Worm (Caenorhabditis elegans) whole organism, L4 larva: ENCODE measurements around the gene chil-1.

Experiments used
- D1046.2 ChIP-seq: fragments of 200-800 bp; sonication (Bioruptor generic); IDR thresholded peaks from 2 replicates; pipeline ENCODE4 v1.3.6; 2022; ENCODE audit warnings: missing genetic modification characterization, missing compliant biosample characterization
- F26F4.8 ChIP-seq: fragments of 200-800 bp; sonication (Bioruptor generic); conservative IDR thresholded peaks from 2 replicates; pipeline ENCODE4 v1.3.6; 2022; ENCODE audit warnings: missing genetic modification characterization, missing compliant biosample characterization
- F37D6.2 ChIP-seq: sonication (generic microtip); optimal IDR thresholded peaks from 2 replicates; lab custom pipeline; 2016; ENCODE audit warnings: mild to moderate bottlenecking, missing genetic modification characterization, missing compliant biosample characterization
- F44E2.7 ChIP-seq: fragments of 200-800 bp; sonication (Bioruptor generic); IDR thresholded peaks from 2 replicates; pipeline ENCODE4 v2.1.2; 2022; ENCODE audit warnings: missing genetic modification characterization, missing compliant biosample characterization
- F49E8.2 ChIP-seq: sonication (generic microtip); optimal IDR thresholded peaks from 2 replicates; lab custom pipeline; 2016; ENCODE audit warnings: missing compliant biosample characterization, mild to moderate bottlenecking, missing genetic modification characterization, borderline replicate concordance
- T26A8.4 ChIP-seq: fragments of 200-800 bp; sonication (Bioruptor generic); IDR thresholded peaks from 2 replicates; pipeline ENCODE4 v1.3.6; 2022; ENCODE audit warnings: missing genetic modification characterization, missing compliant biosample characterization
- Y5F2A.4 ChIP-seq: fragments of 200-800 bp; sonication (Bioruptor generic); optimal IDR thresholded peaks from 2 replicates; lab custom pipeline; 2018; ENCODE audit warnings: mild to moderate bottlenecking, missing genetic modification characterization, missing compliant biosample characterization
- Y75B8A.6 ChIP-seq: fragments of 200-800 bp; sonication (Bioruptor generic); IDR thresholded peaks from 2 replicates; pipeline ENCODE4 v1.3.6; 2022; ENCODE audit warnings: missing genetic modification reagents, missing genetic modification characterization, missing compliant biosample characterization
- ZK337.2 ChIP-seq: fragments of 200-800 bp; sonication (Bioruptor generic); IDR thresholded peaks from 2 replicates; pipeline ENCODE4 v1.3.6; 2022; ENCODE audit warnings: missing genetic modification reagents, missing genetic modification characterization, missing compliant biosample characterization
- aha-1 ChIP-seq: fragments of 150-350 bp; peaks from one replicate; lab custom pipeline; 2014; ENCODE audit warnings: missing biosample characterization, missing genetic modification characterization
- aly-2 ChIP-seq: sonication (generic microtip); optimal IDR thresholded peaks from 2 replicates; lab custom pipeline; 2018; ENCODE audit warnings: missing biosample characterization, missing genetic modification characterization
- arid-1 ChIP-seq: fragments of 200-800 bp; sonication (Bioruptor generic); conservative IDR thresholded peaks from 2 replicates; pipeline ENCODE4 v1.3.6; 2022; ENCODE audit warnings: missing genetic modification reagents, missing genetic modification characterization, missing compliant biosample characterization
- attf-4 ChIP-seq: sonication (generic microtip); optimal IDR thresholded peaks from 3 replicates; lab custom pipeline; 2017; ENCODE audit warnings: missing biosample characterization, missing genetic modification characterization
- ceh-32 ChIP-seq: sonication (generic microtip); optimal IDR thresholded peaks from 2 replicates; lab custom pipeline; 2016; ENCODE audit warnings: mild to moderate bottlenecking, missing genetic modification characterization, missing compliant biosample characterization; ENCODE audit not compliant: poor library complexity
- ceh-44 ChIP-seq: fragments of 200-800 bp; sonication (Bioruptor generic); IDR thresholded peaks from 2 replicates; pipeline ENCODE4 v1.3.6; 2022; ENCODE audit warnings: missing genetic modification reagents, missing genetic modification characterization, missing compliant biosample characterization
- ceh-62 ChIP-seq: sonication (generic microtip); optimal IDR thresholded peaks from 2 replicates; lab custom pipeline; 2017; ENCODE audit warnings: missing biosample characterization, missing genetic modification characterization
- ceh-82 ChIP-seq: sonication (generic microtip); optimal IDR thresholded peaks from 2 replicates; lab custom pipeline; 2017; ENCODE audit warnings: missing biosample characterization, missing genetic modification characterization
- cey-2 ChIP-seq: sonication (generic microtip); optimal IDR thresholded peaks from 3 replicates; lab custom pipeline; 2017; ENCODE audit warnings: missing genetic modification characterization, mild to moderate bottlenecking, missing compliant biosample characterization, antibody characterized with exemption, borderline replicate concordance; ENCODE audit not compliant: insufficient read depth
- daf-8 ChIP-seq: fragments of 200-800 bp; sonication (Bioruptor generic); IDR thresholded peaks from 2 replicates; pipeline ENCODE4 v1.3.6; 2022; ENCODE audit warnings: missing genetic modification characterization, missing compliant biosample characterization
- dmd-6 ChIP-seq: fragments of 200-800 bp; sonication (Bioruptor generic); IDR thresholded peaks from 2 replicates; pipeline ENCODE4 v1.3.6; 2022; ENCODE audit warnings: missing genetic modification reagents, missing genetic modification characterization, missing compliant biosample characterization
- dmd-8 ChIP-seq: fragments of 200-800 bp; sonication (Bioruptor generic); IDR thresholded peaks from 2 replicates; pipeline ENCODE4 v1.3.6; 2022; ENCODE audit warnings: missing genetic modification characterization, missing compliant biosample characterization
- dmd-9 ChIP-seq: fragments of 200-800 bp; sonication (Bioruptor generic); IDR thresholded peaks from 2 replicates; pipeline ENCODE4 v1.3.6; 2022; ENCODE audit warnings: missing genetic modification reagents, missing genetic modification characterization, missing compliant biosample characterization
- dve-1 ChIP-seq: sonication (generic microtip); optimal IDR thresholded peaks from 2 replicates; lab custom pipeline; 2017; ENCODE audit warnings: antibody characterized with exemption, mild to moderate bottlenecking, missing genetic modification characterization, missing compliant biosample characterization; ENCODE audit not compliant: insufficient read depth
- egl-27 ChIP-seq: sonication (generic microtip); optimal IDR thresholded peaks from 3 replicates; lab custom pipeline; 2017; ENCODE audit warnings: missing biosample characterization, missing genetic modification reagents, missing genetic modification characterization
- fkh-10 ChIP-seq: fragments of 150-350 bp; optimal IDR thresholded peaks from 2 replicates; lab custom pipeline; 2014; ENCODE audit warnings: missing biosample characterization, missing genetic modification reagents, missing genetic modification characterization
- hlh-11 ChIP-seq: fragments of 200-800 bp; sonication (Bioruptor generic); optimal IDR thresholded peaks from 2 replicates; lab custom pipeline; 2018; ENCODE audit warnings: mild to moderate bottlenecking, missing genetic modification characterization, missing compliant biosample characterization
- hlh-30 ChIP-seq: sonication (generic microtip); optimal IDR thresholded peaks from 2 replicates; lab custom pipeline; 2017; ENCODE audit warnings: antibody characterized with exemption, mild to moderate bottlenecking, missing genetic modification characterization, missing compliant biosample characterization; ENCODE audit not compliant: insufficient read depth
- lin-1 ChIP-seq: fragments of 200-800 bp; sonication (Bioruptor generic); IDR thresholded peaks from 2 replicates; pipeline ENCODE4 v1.3.6; 2022; ENCODE audit warnings: missing genetic modification reagents, missing genetic modification characterization, missing compliant biosample characterization
- lin-39 ChIP-seq: fragments of 150-350 bp; optimal IDR thresholded peaks from 2 replicates; lab custom pipeline; 2014; ENCODE audit warnings: missing biosample characterization, missing genetic modification reagents, missing genetic modification characterization
- lsy-2 ChIP-seq, 2 experiments: fragments of 150-350 bp in 1 of 2; sonication (generic microtip) in 1 of 2; optimal IDR thresholded peaks; 2 replicates each; lab custom pipeline; 2014 to 2017; ENCODE audit warnings: missing biosample characterization in 2 of 2, missing genetic modification characterization in 2 of 2
- madf-5 ChIP-seq, 2 experiments: fragments of 200-800 bp; sonication (Bioruptor generic); IDR thresholded peaks; 2 replicates each; pipeline ENCODE4 v1.3.6; 2022; ENCODE audit warnings: missing compliant biosample characterization in 2 of 2, missing genetic modification characterization in 2 of 2
- madf-9 ChIP-seq: fragments of 200-800 bp; sonication (Bioruptor generic); conservative IDR thresholded peaks from 2 replicates; pipeline ENCODE4 v1.3.6; 2022; ENCODE audit warnings: missing genetic modification reagents, missing genetic modification characterization, missing compliant biosample characterization
- mdl-1 ChIP-seq, 2 experiments: fragments of 150-350 bp in 1 of 2; sonication (generic microtip) in 1 of 2; optimal IDR thresholded peaks; 2 replicates each; lab custom pipeline; 2014 to 2017; ENCODE audit warnings: missing biosample characterization in 2 of 2, missing genetic modification characterization in 2 of 2
- mdt-29 ChIP-seq: fragments of 200-800 bp; sonication (Bioruptor generic); IDR thresholded peaks from 2 replicates; pipeline ENCODE4 v1.3.6; 2022; ENCODE audit warnings: missing genetic modification reagents, missing genetic modification characterization, missing compliant biosample characterization
- mep-1 ChIP-seq: fragments of 150-350 bp; sonication (generic microtip); optimal IDR thresholded peaks from 3 replicates; lab custom pipeline; 2014; ENCODE audit warnings: missing biosample characterization, missing genetic modification characterization
- mxl-2 ChIP-seq: fragments of 200-800 bp; sonication (Bioruptor generic); conservative IDR thresholded peaks from 2 replicates; pipeline ENCODE4 v1.3.6; 2022; ENCODE audit warnings: missing genetic modification reagents, missing genetic modification characterization, missing compliant biosample characterization
- mxl-3 ChIP-seq: fragments of 200-800 bp; sonication (Bioruptor generic); optimal IDR thresholded peaks from 2 replicates; lab custom pipeline; 2018; ENCODE audit warnings: mild to moderate bottlenecking, missing genetic modification characterization, missing compliant biosample characterization
- nhr-102 ChIP-seq: sonication (generic microtip); optimal IDR thresholded peaks from 2 replicates; lab custom pipeline; 2016; ENCODE audit warnings: mild to moderate bottlenecking, missing genetic modification characterization, moderate library complexity, missing compliant biosample characterization
- nhr-25 ChIP-seq: sonication (generic microtip); optimal IDR thresholded peaks from 2 replicates; lab custom pipeline; 2017; ENCODE audit warnings: missing genetic modification characterization, mild to moderate bottlenecking, missing compliant biosample characterization, antibody characterized with exemption, moderate library complexity, borderline replicate concordance; ENCODE audit not compliant: insufficient read depth
- nhr-28 ChIP-seq: fragments of 150-350 bp; optimal IDR thresholded peaks from 2 replicates; lab custom pipeline; 2014; ENCODE audit warnings: missing biosample characterization, missing genetic modification characterization
- nhr-41 ChIP-seq: fragments of 200-800 bp; sonication (Bioruptor generic); IDR thresholded peaks from 2 replicates; pipeline ENCODE4 v1.3.6; 2022; ENCODE audit warnings: missing genetic modification reagents, missing genetic modification characterization, missing compliant biosample characterization
- nhr-76 ChIP-seq: fragments of 150-350 bp; optimal IDR thresholded peaks from 2 replicates; lab custom pipeline; 2014; ENCODE audit warnings: missing biosample characterization, missing genetic modification characterization
- php-3 ChIP-seq: fragments of 200-800 bp; sonication (Bioruptor generic); IDR thresholded peaks from 2 replicates; pipeline ENCODE4 v1.3.6; 2022; ENCODE audit warnings: missing genetic modification reagents, missing genetic modification characterization, missing compliant biosample characterization
- sdz-12 ChIP-seq: fragments of 200-800 bp; sonication (Bioruptor generic); optimal IDR thresholded peaks from 2 replicates; lab custom pipeline; 2018; ENCODE audit warnings: mild to moderate bottlenecking, missing genetic modification characterization, missing compliant biosample characterization
- skn-1 ChIP-seq: fragments of 150-350 bp; optimal IDR thresholded peaks from 2 replicates; lab custom pipeline; 2014; ENCODE audit warnings: missing biosample characterization, missing genetic modification characterization
- snpc-1.2 ChIP-seq: fragments of 200-800 bp; sonication (Bioruptor generic); IDR thresholded peaks from 2 replicates; pipeline ENCODE4 v1.3.6; 2022; ENCODE audit warnings: missing genetic modification reagents, missing genetic modification characterization, missing compliant biosample characterization
- snpc-4 ChIP-seq: fragments of 150-350 bp; optimal IDR thresholded peaks from 2 replicates; lab custom pipeline; 2014; ENCODE audit warnings: missing biosample characterization, missing genetic modification characterization
- tag-97 ChIP-seq: fragments of 200-800 bp; sonication (Bioruptor generic); IDR thresholded peaks from 2 replicates; pipeline ENCODE4 v1.3.6; 2022; ENCODE audit warnings: missing genetic modification characterization, missing compliant biosample characterization
- tra-1 ChIP-seq: fragments of 200-800 bp; sonication (Bioruptor generic); IDR thresholded peaks from 2 replicates; pipeline ENCODE4 v1.3.6; 2022; ENCODE audit warnings: missing genetic modification reagents, missing genetic modification characterization, missing compliant biosample characterization
- zag-1 ChIP-seq: fragments of 150-350 bp; optimal IDR thresholded peaks from 2 replicates; lab custom pipeline; 2014; ENCODE audit warnings: missing biosample characterization, missing genetic modification characterization
- zfp-3 ChIP-seq: fragments of 200-800 bp; sonication (Bioruptor generic); conservative IDR thresholded peaks from 2 replicates; pipeline ENCODE4 v1.3.6; 2022; ENCODE audit warnings: missing genetic modification reagents, missing genetic modification characterization, missing compliant biosample characterization
- ztf-7 ChIP-seq: fragments of 150-350 bp; optimal IDR thresholded peaks from 2 replicates; lab custom pipeline; 2014; ENCODE audit warnings: missing biosample characterization, missing genetic modification characterization

chil-1 gene

DNA sequence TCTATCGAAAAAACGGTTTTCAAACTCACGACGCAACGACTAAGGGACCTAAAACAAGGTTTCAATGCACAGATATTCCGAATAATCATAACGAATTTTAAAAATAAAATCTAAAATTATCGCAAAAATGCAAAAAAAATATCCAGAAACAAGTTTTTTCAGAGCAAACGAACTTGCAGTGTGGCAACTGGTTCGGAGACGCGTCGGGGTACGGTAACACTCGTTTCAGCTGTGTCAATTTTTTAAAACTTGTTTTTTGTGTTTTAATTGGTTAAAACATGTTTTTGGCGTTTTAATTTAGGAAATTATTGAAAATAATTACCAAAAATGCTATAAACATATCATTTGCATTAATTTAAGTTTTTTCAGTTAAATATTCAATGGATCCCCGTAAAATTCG lies 26.1 kb upstream of the chil-1 start, which contains the start of gene C08H9.16 (continued):
- peak; percentile 49 for TF ChIP-seq aha-1 (tag; lab: Kevin White, UChicago)
- TF ChIP-seq nhr-102 (tag; lab: Kevin White, UChicago): no peak
- no peak for TF ChIP-seq ceh-44 (GFP tag; lab: Robert Waterston, UW)
- TF ChIP-seq snpc-1.2 (GFP tag; lab: Robert Waterston, UW): no peak
- no peak for TF ChIP-seq mdt-29
- no peak for TF ChIP-seq dmd-8 (GFP tag; lab: Robert Waterston, UW)
- TF ChIP-seq ztf-7 (tag; lab: Kevin White, UChicago): no peak
- no peak for TF ChIP-seq snpc-4 (tag; lab: Kevin White, UChicago)
- TF ChIP-seq nhr-28 (tag; lab: Kevin White, UChicago): no peak
- no peak for TF ChIP-seq aly-2 (tag; lab: Kevin White, UChicago)
- no peak for TF ChIP-seq lin-39 (tag; lab: Kevin White, UChicago)
- no peak for TF ChIP-seq F49E8.2 (tag; lab: Kevin White, UChicago)
- TF ChIP-seq arid-1: no peak
- no peak for TF ChIP-seq cey-2 (tag; lab: Kevin White, UChicago)
- TF ChIP-seq F44E2.7 (GFP tag; lab: Robert Waterston, UW): no peak
- TF ChIP-seq zag-1 (tag; lab: Kevin White, UChicago): no peak
- TF ChIP-seq ceh-62 (tag; lab: Kevin White, UChicago): no peak
- TF ChIP-seq attf-4 (tag; lab: Kevin White, UChicago): no peak
- no peak for TF ChIP-seq php-3 (GFP tag; lab: Robert Waterston, UW)
- TF ChIP-seq D1046.2: peak; percentile 98
- TF ChIP-seq fkh-10 (GFP tag; lab: Kevin White, UChicago): no peak
- no peak for TF ChIP-seq egl-27
- no peak for TF ChIP-seq lin-1
- no peak for TF ChIP-seq tra-1 (GFP tag; lab: Robert Waterston, UW)
- no peak for TF ChIP-seq Y5F2A.4 (GFP tag; lab: Kevin White, UChicago)
- no peak for TF ChIP-seq nhr-25
- no peak for TF ChIP-seq dmd-9
- TF ChIP-seq ceh-82 (tag; lab: Kevin White, UChicago): no peak
- TF ChIP-seq hlh-11 (tag; lab: Kevin White, UChicago): peak; percentile 57
- TF ChIP-seq tag-97 (GFP tag; lab: Robert Waterston, UW): no peak
- no peak for TF ChIP-seq Y75B8A.6
- TF ChIP-seq mxl-2: no peak
- TF ChIP-seq zfp-3 (GFP tag; lab: Robert Waterston, UW): no peak
- no peak for TF ChIP-seq nhr-76
- TF ChIP-seq skn-1 (tag; lab: Kevin White, UChicago): no peak
- no peak for TF ChIP-seq madf-9 (GFP tag; lab: Robert Waterston, UW)
- TF ChIP-seq nhr-41: no peak
- peak; percentile 26; the same call in 1 of the 2 replicates for TF ChIP-seq dmd-6 (GFP tag; lab: Robert Waterston, UW)
- peak; percentile 57 for TF ChIP-seq dve-1 (tag; lab: Kevin White, UChicago)
- TF ChIP-seq lsy-2 (tag; optimal IDR thresholded peaks at IDR 0.05; lab: Kevin White, UChicago): peak; percentile 89 to 99
- TF ChIP-seq ceh-32 (tag; lab: Kevin White, UChicago): no peak
- no peak for TF ChIP-seq daf-8 (GFP tag; lab: Robert Waterston, UW)
- peak; percentile 67 for TF ChIP-seq mep-1 (tag; lab: Kevin White, UChicago)
- TF ChIP-seq T26A8.4 (GFP tag; lab: Robert Waterston, UW): no peak
- TF ChIP-seq mxl-3 (GFP tag; lab: Kevin White, UChicago): no peak
- TF ChIP-seq ZK337.2: no peak
- no peak for TF ChIP-seq madf-5 (GFP tag; IDR thresholded peaks at IDR 0.05; lab: Robert Waterston, UW)
- TF ChIP-seq mdl-1 (tag; optimal IDR thresholded peaks at IDR 0.05; lab: Kevin White, UChicago): no peak
- no peak for TF ChIP-seq F26F4.8 (GFP tag; lab: Robert Waterston, UW)
- no peak for TF ChIP-seq F37D6.2 (tag; lab: Kevin White, UChicago)
- no peak for TF ChIP-seq sdz-12 (GFP tag; lab: Kevin White, UChicago)
- peak; percentile 45 for TF ChIP-seq hlh-30 (tag; lab: Kevin White, UChicago)
